Fruit fly (Drosophila melanogaster) S2 (cell line): ENCODE measurements around the gene ppan.

Source experiments
- CG8478 ChIP-seq: fragments of >200 bp; optimal IDR thresholded peaks from 2 replicates; lab custom pipeline; 2018
- CTCF ChIP-seq, 2 experiments: fragments of >200 bp; optimal IDR thresholded peaks; 2 replicates each; lab custom pipeline; 2018

DNA sequence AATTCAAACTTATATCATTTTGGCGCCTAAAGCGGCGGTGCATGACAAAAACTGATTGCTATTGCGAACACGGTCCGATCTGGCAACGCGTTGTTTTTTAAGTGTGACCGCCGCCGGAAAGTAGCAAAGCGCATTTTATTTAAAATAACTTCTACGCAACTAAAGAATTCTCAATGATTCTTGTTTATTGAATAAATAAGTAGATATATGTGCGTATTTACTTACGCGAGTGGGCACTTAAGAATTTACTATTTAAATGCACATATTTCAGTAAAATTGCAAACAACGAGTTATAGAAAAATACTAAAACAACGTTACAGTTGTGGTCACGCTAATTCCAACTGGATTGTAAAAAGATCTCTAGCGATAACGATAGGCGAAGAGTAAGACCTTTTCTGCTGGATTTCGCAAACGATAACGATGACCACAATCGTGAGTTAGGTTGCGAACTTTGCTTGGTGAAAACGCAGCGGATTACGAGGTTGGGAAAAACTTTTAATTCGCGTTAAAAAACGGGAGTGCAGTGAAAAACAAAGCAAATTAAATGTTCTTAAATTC, 40.0 kb downstream of the ppan start:
- TF ChIP-seq CTCF (optimal IDR thresholded peaks at IDR 0.05; lab: Kevin White, UChicago) (peak in 1 of 2 experiments; percentile 15), CG8478 (no peak)
